Fruit fly (Drosophila melanogaster): ENCODE results near the gene Abp1.

Abp1 gene

DNA sequence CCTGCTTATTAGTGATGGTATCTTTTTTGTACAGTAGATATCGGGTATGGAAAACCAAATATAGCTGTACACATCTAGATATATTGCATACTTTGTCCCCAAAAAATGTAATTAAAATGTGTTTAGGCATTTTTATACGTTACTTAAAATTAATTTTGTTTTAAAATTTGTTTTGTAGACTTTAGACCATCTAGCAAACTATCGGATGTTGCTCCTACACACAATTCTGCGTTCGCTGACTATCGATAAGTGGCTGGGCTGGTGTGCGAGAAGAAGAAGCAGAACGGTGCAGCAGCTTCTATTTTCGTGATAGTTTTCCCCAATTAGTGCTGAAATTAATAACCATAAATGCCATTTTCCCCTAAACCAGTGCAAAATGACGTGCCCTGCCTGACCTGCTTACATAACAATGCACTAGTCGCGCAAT, 27.0 kb upstream of the Abp1 start, which contains the start of the genes Vps36 and Liprin-beta (continued):
- TF ChIP-seq Bdp1 (GFP tag; optimal IDR thresholded peaks at IDR 0.05) (peak; percentile 74), sug (tag; optimal IDR thresholded peaks at IDR 0.05) (no peak), Doc2 (GFP tag; IDR thresholded peaks at IDR 0.05) (peak; percentile 48; the same call in 1 of the 2 replicates), chinmo (GFP tag; IDR thresholded peaks at IDR 0.05; ENCODE audit: partially characterized antibody) (peak; percentile 86; the same call in 1 of the 4 replicates), run (tag; optimal IDR thresholded peaks at IDR 0.05) (peak; percentile 47), esg (GFP tag; conservative IDR thresholded peaks at IDR 0.05) (peak; percentile 87), pnt (GFP tag; optimal IDR thresholded peaks at IDR 0.05) (peak; percentile 93), Hey (tag; optimal IDR thresholded peaks at IDR 0.05) (no peak), CG5245 (GFP tag; optimal IDR thresholded peaks at IDR 0.05) (peak; percentile 61), pum (GFP tag; optimal IDR thresholded peaks at IDR 0.05) (peak; percentile 94), croc (GFP tag; conservative IDR thresholded peaks at IDR 0.05) (peak; percentile 73), repo (GFP tag; optimal IDR thresholded peaks at IDR 0.05) (peak; percentile 74), seq (GFP tag; IDR thresholded peaks at IDR 0.05) (peak; percentile 47; the same call in 1 of the 2 replicates), Antp (GFP tag; optimal IDR thresholded peaks at IDR 0.05) (peak; percentile 92), vvl (GFP tag; IDR thresholded peaks at IDR 0.05) (peak; percentile 86), Blimp-1 (GFP tag; optimal IDR thresholded peaks at IDR 0.05) (no peak), CG14860 (GFP tag; IDR thresholded peaks at IDR 0.05; ENCODE audit: partially characterized antibody) (peak; percentile 98), Mad (GFP tag; optimal IDR thresholded peaks at IDR 0.05) (peak; percentile 80), CG1603 (tag; optimal IDR thresholded peaks at IDR 0.05) (no peak), NFAT (GFP tag; IDR thresholded peaks at IDR 0.05) (peak; percentile 76), Ets65A (GFP tag) (peak; percentile 99), stwl (tag; optimal IDR thresholded peaks at IDR 0.05) (peak; percentile 80), CG13123 (GFP tag; optimal IDR thresholded peaks at IDR 0.05) (peak; percentile 67), danr (GFP tag; IDR thresholded peaks at IDR 0.05) (peak; percentile 76), Dll (GFP tag; IDR thresholded peaks at IDR 0.05; ENCODE audit: partially characterized antibody) (peak; percentile 99), Dip2 (GFP tag; IDR thresholded peaks at IDR 0.05) (peak; percentile 43; the same call in 1 of the 2 replicates), gsb-n (tag; optimal IDR thresholded peaks at IDR 0.05) (no peak), cato (GFP tag; optimal IDR thresholded peaks at IDR 0.05; ENCODE audit: borderline replicate concordance) (peak; percentile 72), CG14441 (GFP tag; IDR thresholded peaks at IDR 0.05) (peak; percentile 89), CG11696 (GFP tag; IDR thresholded peaks at IDR 0.05) (no peak), dati (GFP tag; IDR thresholded peaks at IDR 0.05) (peak; percentile 46; the same call in 1 of the 2 replicates), CG8765 (GFP tag; IDR thresholded peaks at IDR 0.05) (peak; percentile 71), Hr3 (GFP tag; optimal IDR thresholded peaks at IDR 0.05) (peak; percentile 91), Oli (tag; optimal IDR thresholded peaks at IDR 0.05) (peak; percentile 73), pita (GFP tag; optimal IDR thresholded peaks at IDR 0.05) (no peak), Ravus (GFP tag; IDR thresholded peaks at IDR 0.05) (peak; percentile 49), gt (GFP tag; IDR thresholded peaks at IDR 0.05) (peak; percentile 74), ttk (GFP tag; IDR thresholded peaks at IDR 0.05) (peak; percentile 87), Jarid2 (GFP tag; optimal IDR thresholded peaks at IDR 0.05) (no peak), CG10209 (GFP tag; optimal IDR thresholded peaks at IDR 0.05) (peak; percentile 79), aop (GFP tag; IDR thresholded peaks at IDR 0.05) (no peak), caup (GFP tag; optimal IDR thresholded peaks at IDR 0.05; ENCODE audit: severe bottlenecking) (peak; percentile 71), fu2 (GFP tag; optimal IDR thresholded peaks at IDR 0.05) (peak; percentile 93), crp (GFP tag; optimal IDR thresholded peaks at IDR 0.05) (peak in 1 of 2 experiments; percentile 56), exex (tag; optimal IDR thresholded peaks at IDR 0.05) (no peak), CG7928 (GFP tag; optimal IDR thresholded peaks at IDR 0.05) (peak; percentile 53), CG42726 (GFP tag; IDR thresholded peaks at IDR 0.05; ENCODE audit: partially characterized antibody) (peak; percentile 93), CG7745 (tag; optimal IDR thresholded peaks at IDR 0.05) (no peak), lov (optimal IDR thresholded peaks at IDR 0.05) (no peak), lov (GFP tag; IDR thresholded peaks at IDR 0.05) (no peak), Bgb (GFP tag; IDR thresholded peaks at IDR 0.05; ENCODE audit: partially characterized antibody) (peak; percentile 92)

Measured in whole organism, embryonic.